Worm (Caenorhabditis elegans) whole organism, early embryonic: Measurements from ENCODE around the gene C49H3.6.
A peak's percentile ranks its signal among the peaks of the same experiment; 100 is the strongest.

Source experiments
- B0310.2 ChIP-seq: sonication (generic microtip); optimal IDR thresholded peaks from 2 replicates; lab custom pipeline; 2016; ENCODE audit warnings: mild to moderate bottlenecking, missing genetic modification characterization, missing compliant biosample characterization
- F13C5.2 ChIP-seq: sonication (generic microtip); optimal IDR thresholded peaks from 2 replicates; lab custom pipeline; 2017; ENCODE audit warnings: mild to moderate bottlenecking, missing genetic modification characterization, inconsistent platforms, missing compliant biosample characterization
- aly-1 ChIP-seq: sonication (generic microtip); optimal IDR thresholded peaks from 2 replicates; lab custom pipeline; 2016; ENCODE audit warnings: missing genetic modification characterization, missing compliant biosample characterization
- ama-1 ChIP-seq: fragments of 150-350 bp; optimal IDR thresholded peaks from 2 replicates; lab custom pipeline; 2014
- ceh-13 ChIP-seq: fragments of 200-800 bp; sonication (Bioruptor generic); optimal IDR thresholded peaks from 2 replicates; lab custom pipeline; 2018; ENCODE audit warnings: mild to moderate bottlenecking, missing genetic modification characterization, missing compliant biosample characterization
- ceh-36 ChIP-seq: sonication (generic microtip); optimal IDR thresholded peaks from 2 replicates; lab custom pipeline; 2016; ENCODE audit warnings: missing genetic modification characterization, inconsistent platforms, missing compliant biosample characterization
- ets-7 ChIP-seq: sonication (generic microtip); optimal IDR thresholded peaks from 2 replicates; lab custom pipeline; 2016; ENCODE audit warnings: missing genotype, missing genetic modification characterization, missing compliant biosample characterization
- flt-1 ChIP-seq: fragments of 200-800 bp; sonication (Bioruptor generic); IDR thresholded peaks from 2 replicates; pipeline ENCODE4 v1.3.6; 2022; ENCODE audit warnings: missing genetic modification characterization, missing compliant biosample characterization
- hmbx-1 ChIP-seq: sonication (generic microtip); optimal IDR thresholded peaks from 2 replicates; lab custom pipeline; 2016; ENCODE audit warnings: mild to moderate bottlenecking, missing genetic modification characterization, missing compliant biosample characterization
- hmg-4 ChIP-seq: fragments of 200-800 bp; sonication (Bioruptor generic); optimal IDR thresholded peaks from 2 replicates; lab custom pipeline; 2018; ENCODE audit warnings: mild to moderate bottlenecking, missing genetic modification characterization, missing compliant biosample characterization
- hnd-1 ChIP-seq: sonication (generic microtip); optimal IDR thresholded peaks from 2 replicates; lab custom pipeline; 2016; ENCODE audit warnings: missing genetic modification characterization, missing compliant biosample characterization
- pes-1 ChIP-seq: fragments of 200-800 bp; sonication (Bioruptor generic); IDR thresholded peaks from 2 replicates; pipeline ENCODE4 v1.3.6; 2022; ENCODE audit warnings: missing genetic modification reagents, missing genetic modification characterization, missing compliant biosample characterization
- scrt-1 ChIP-seq: fragments of 200-800 bp; sonication (Bioruptor generic); IDR thresholded peaks from 2 replicates; pipeline ENCODE4 v1.3.6; 2022; ENCODE audit warnings: missing genetic modification characterization, missing compliant biosample characterization
- sea-1 ChIP-seq: fragments of 200-800 bp; sonication (Bioruptor generic); conservative IDR thresholded peaks from 2 replicates; pipeline ENCODE4 v1.3.6; 2022; ENCODE audit warnings: missing genetic modification characterization, missing compliant biosample characterization
- tbx-11 ChIP-seq: fragments of 200-800 bp; sonication (Bioruptor generic); IDR thresholded peaks from 2 replicates; pipeline ENCODE4 v1.3.6; 2022; ENCODE audit warnings: missing genetic modification characterization, missing compliant biosample characterization
- tbx-37 ChIP-seq: fragments of 200-800 bp; sonication (Bioruptor generic); conservative IDR thresholded peaks from 2 replicates; pipeline ENCODE4 v1.3.6; 2022; ENCODE audit warnings: missing genetic modification reagents, missing genetic modification characterization, missing compliant biosample characterization
- tra-4 ChIP-seq: sonication (generic microtip); optimal IDR thresholded peaks from 2 replicates; lab custom pipeline; 2017; ENCODE audit warnings: missing genetic modification characterization, missing compliant biosample characterization

C49H3.6 gene

DNA sequence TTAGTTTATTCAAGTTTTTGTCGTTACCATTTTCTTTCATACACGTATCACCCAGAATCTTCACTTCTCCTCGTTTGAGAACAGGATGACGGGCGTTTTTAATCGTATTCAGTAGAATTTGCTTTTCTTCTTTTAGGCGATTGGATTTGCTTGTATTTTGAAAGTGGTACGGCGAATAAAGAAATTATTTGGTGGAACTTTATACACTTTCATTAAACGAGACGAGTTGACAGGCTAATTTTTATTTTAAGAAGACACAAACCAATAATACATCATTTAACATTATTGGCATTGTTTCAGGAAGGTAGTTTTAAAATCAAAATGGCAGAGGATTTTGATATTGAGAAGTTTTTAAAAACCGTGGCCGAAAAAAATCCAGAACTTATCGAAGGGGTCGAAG lies 11.5 kb downstream of the C49H3.6 start, which contains the start of gene C49H3.4:
Gene C49H3.4, plus strand, starts transcription at position 301 of the 400 bp plus-strand sequence.
- TF ChIP-seq hmg-4 (GFP tag; lab: Kevin White, UChicago) (no peak), tbx-37 (no peak), scrt-1 (GFP tag; lab: Robert Waterston, UW) (no peak), ets-7 (tag; lab: Kevin White, UChicago) (no peak), hnd-1 (no peak), hmbx-1 (tag; lab: Kevin White, UChicago) (no peak), tbx-11 (GFP tag; lab: Robert Waterston, UW) (no peak), sea-1 (no peak), F13C5.2 (tag; lab: Kevin White, UChicago) (no peak), pes-1 (no peak), ceh-36 (tag; lab: Kevin White, UChicago) (no peak), aly-1 (tag; lab: Kevin White, UChicago) (no peak), ama-1 (no peak)

DNA sequence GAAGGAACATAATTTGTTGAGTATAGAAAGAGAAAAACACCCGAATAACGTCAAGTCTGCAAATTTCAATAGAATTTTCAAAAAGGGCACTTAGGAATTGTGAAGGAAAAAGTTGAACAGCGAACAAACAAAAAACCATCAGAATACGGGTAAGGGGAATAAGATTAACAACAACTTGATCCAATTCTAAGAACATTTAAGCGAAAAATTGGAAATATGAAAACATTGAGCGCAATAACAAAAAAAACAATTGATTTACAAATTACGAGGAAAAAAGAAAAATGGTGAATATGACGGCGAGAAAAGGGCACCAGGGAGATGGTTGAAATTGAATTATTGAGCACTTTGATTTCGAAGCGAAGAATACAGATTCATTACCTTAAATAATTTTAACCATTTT lies 13.4 kb downstream of the C49H3.6 start:
- TF ChIP-seq scrt-1 (GFP tag; lab: Robert Waterston, UW), result no peak
- no peak for TF ChIP-seq flt-1 (GFP tag; lab: Robert Waterston, UW)
- no peak for TF ChIP-seq ets-7 (tag; lab: Kevin White, UChicago)
- TF ChIP-seq tbx-11 (GFP tag; lab: Robert Waterston, UW), result no peak
- no peak for TF ChIP-seq hnd-1
- TF ChIP-seq aly-1 (tag; lab: Kevin White, UChicago), result no peak

DNA sequence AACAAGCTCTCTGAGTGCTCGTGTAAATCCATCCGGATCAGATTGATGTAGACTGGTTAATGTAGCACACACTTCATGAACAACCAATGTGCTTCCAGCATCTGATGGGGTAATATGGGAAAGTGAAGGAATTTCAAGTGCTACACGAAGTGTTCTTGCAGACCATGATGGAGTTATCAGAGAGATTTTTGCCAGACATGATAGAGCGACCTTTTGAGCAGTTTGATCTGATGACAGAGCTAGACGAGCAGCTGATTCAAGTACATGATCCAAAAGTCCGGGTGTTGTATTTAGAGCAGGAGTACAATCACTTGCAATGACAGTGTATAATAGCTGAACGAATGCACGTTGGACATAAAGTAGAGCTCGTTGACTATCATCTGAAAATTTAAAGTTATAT lies 14.3 kb downstream of the C49H3.6 start:
- TF ChIP-seq F13C5.2 (tag; lab: Kevin White, UChicago) (no peak), ama-1 (no peak), hmg-4 (GFP tag; lab: Kevin White, UChicago) (no peak), aly-1 (tag; lab: Kevin White, UChicago) (no peak), B0310.2 (tag; lab: Kevin White, UChicago) (no peak), flt-1 (GFP tag; lab: Robert Waterston, UW) (no peak)

DNA sequence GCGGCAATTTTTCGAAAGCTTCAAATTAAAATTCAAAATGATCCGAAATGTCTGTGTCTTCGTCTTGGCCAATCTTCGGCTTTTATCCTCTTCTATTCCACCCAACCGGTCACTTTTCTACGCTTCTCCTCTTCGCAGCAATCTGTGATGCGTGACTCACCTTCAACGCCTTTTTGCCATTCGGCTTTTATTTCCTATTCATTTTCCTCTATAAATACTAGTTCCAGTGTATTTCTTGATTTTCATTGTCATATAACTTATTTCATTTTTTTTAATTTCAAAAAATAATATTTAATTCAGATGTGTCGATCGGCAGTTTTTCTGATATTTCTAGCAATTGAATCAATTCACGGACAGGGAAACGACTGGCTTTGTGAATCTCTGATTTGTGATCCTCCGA lies 16.6 kb downstream of the C49H3.6 start, which contains the start of gene C49H3.16:
Gene C49H3.16, plus strand, starts transcription at position 301 of the 400 bp plus-strand sequence.
- TF ChIP-seq F13C5.2 (tag; lab: Kevin White, UChicago) (no peak), pes-1 (no peak), hmg-4 (GFP tag; lab: Kevin White, UChicago) (no peak)

DNA sequence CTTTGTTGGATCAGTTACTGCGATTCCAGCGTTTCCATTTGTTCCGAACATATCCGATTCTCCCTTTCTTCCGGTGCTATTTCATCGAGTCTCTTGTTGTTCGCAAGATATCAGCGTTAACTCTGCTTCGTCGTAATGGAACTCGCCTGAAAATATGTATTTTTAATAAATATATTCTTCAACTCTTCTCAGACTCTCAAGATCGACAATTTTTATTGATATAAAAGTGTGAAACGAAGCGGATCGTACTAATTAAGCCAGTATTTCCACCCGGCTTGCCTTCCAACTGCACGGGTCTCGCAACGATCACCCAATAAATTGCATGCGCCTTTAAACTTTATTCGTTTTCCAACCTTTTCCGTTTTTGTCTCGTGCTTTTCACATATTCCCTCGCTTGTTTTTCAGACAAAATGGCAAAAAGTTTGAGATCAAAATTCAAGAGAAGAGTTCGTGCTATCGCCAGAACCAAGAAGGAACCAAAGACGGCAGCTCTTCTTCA lies 20.5 kb downstream of the C49H3.6 start, which contains the start of the genes xpo-3 and C49H3.3:
Gene xpo-3, minus strand, starts transcription at position 51 of the 499 bp plus-strand sequence.
Gene C49H3.3, plus strand, starts transcription at position 369 of the 499 bp plus-strand sequence.
- TF ChIP-seq tra-4 (tag; lab: Kevin White, UChicago), result no peak
- TF ChIP-seq hnd-1, result no peak
- no peak for TF ChIP-seq ceh-36 (tag; lab: Kevin White, UChicago)
- TF ChIP-seq tbx-11 (GFP tag; lab: Robert Waterston, UW), result no peak
- TF ChIP-seq B0310.2 (tag; lab: Kevin White, UChicago), result no peak
- TF ChIP-seq hmbx-1 (tag; lab: Kevin White, UChicago), result no peak
- no peak for TF ChIP-seq ama-1
- no peak for TF ChIP-seq aly-1 (tag; lab: Kevin White, UChicago)
- TF ChIP-seq tbx-37, result no peak
- TF ChIP-seq pes-1, result no peak
- TF ChIP-seq ets-7 (tag; lab: Kevin White, UChicago), result no peak
- no peak for TF ChIP-seq flt-1 (GFP tag; lab: Robert Waterston, UW)
- no peak for TF ChIP-seq sea-1
- no peak for TF ChIP-seq scrt-1 (GFP tag; lab: Robert Waterston, UW)
- TF ChIP-seq F13C5.2 (tag; lab: Kevin White, UChicago), result no peak

DNA sequence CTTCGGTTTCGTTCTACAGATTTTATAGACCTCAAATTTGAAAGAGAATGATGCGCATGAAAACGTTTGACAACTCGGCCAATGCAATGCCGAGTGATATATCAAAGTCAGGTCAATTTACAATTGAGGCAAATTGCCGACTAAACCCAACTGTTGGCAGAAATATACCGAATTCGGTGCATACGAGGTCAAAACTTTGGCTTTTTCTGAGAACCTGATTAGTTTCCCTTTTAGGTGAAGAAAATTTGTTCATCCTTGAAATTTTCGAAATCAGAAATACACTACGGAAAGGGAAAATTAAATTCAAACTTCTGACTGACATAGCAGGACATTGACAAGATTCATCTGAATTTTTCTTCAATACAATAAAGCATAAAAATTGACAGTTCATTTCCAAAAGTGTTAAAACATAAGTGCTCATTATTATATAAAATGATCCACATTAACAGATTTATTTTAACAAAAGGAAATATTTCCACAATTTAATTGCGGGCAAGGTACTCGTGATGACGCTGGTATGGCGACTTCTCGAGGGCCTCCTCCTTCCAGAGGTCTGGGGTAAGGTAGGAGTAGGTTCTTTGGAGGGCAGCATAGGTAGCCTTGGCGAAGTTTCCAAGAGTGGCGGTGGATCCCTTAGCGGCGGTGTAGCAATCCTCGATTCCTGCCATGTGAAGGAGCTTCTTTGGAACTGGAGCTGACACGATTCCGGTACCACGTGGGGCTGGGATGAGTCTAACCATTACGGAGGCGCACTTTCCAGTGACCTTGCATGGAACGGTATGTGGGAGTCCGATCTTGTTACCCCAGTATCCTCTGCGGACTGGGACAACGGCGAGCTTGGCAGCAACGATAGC lies 21.7 kb downstream of the C49H3.6 start:
- TF ChIP-seq hnd-1 (no peak), ceh-13 (GFP tag; lab: Kevin White, UChicago) (no peak), hmg-4 (GFP tag; lab: Kevin White, UChicago) (no peak), tra-4 (tag; lab: Kevin White, UChicago) (no peak), ets-7 (tag; lab: Kevin White, UChicago) (no peak), flt-1 (GFP tag; lab: Robert Waterston, UW) (no peak), sea-1 (no peak), hmbx-1 (tag; lab: Kevin White, UChicago) (no peak), F13C5.2 (tag; lab: Kevin White, UChicago) (no peak), tbx-37 (no peak), aly-1 (tag; lab: Kevin White, UChicago) (no peak), B0310.2 (tag; lab: Kevin White, UChicago) (no peak), pes-1 (no peak)

DNA sequence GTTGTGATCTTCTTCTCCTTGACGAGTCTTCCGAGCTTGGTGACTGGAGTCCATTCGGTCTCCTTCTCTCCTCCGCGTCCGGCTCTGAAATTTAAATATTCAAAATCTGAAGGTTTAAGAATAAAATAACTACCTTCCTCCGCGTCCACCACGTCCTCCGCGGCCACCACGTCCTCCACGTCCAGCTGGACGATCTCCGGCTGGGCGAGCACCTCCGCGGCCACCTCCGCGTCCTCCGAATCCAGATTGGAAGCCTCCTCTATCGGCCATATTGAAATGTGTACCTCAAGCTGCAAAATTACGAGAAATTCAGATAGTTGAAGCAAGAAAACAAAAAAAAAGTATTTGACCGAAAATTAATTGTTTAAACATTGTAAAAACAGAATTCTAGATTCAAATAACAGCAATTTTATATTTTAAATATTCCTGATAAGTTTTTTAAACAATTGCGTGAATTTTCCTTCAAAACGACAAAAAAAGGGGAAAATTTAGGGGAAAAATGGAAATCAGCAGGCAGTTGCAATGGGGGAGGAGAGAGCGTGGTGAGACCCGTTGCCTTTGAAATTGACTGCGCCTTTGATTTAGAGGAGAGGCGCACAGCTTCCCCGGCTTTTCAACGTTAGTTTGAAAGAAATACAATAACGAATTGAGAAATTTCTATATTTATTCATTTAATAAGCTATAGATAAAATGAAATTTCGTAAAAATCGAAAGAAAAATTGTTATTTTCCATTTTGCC lies 22.7 kb downstream of the C49H3.6 start, which contains the start of gene rps-2:
Gene rps-2, minus strand, starts transcription at position 290 of the 739 bp plus-strand sequence.
- no peak for TF ChIP-seq hmbx-1 (tag; lab: Kevin White, UChicago)
- TF ChIP-seq F13C5.2 (tag; lab: Kevin White, UChicago), result peak; percentile 35
- TF ChIP-seq tbx-11 (GFP tag; lab: Robert Waterston, UW), result peak; percentile 8; the same call in 1 of the 2 replicates
